Worm (Caenorhabditis elegans) whole organism, young adult: ENCODE results near the gene R11D1.12.

Experiments used
- F33H1.4 ChIP-seq: fragments of 200-800 bp; sonication (Bioruptor generic); IDR thresholded peaks from 2 replicates; pipeline ENCODE4 v1.3.6; 2022; ENCODE audit warnings: missing genetic modification reagents, missing genetic modification characterization, missing compliant biosample characterization
- K12H6.12 ChIP-seq: fragments of 200-800 bp; sonication (Bioruptor generic); optimal IDR thresholded peaks from 2 replicates; lab custom pipeline; 2018; ENCODE audit warnings: mild to moderate bottlenecking, missing genetic modification characterization, missing compliant biosample characterization
- Y95B8A.8 ChIP-seq: fragments of 200-800 bp; sonication (Bioruptor generic); IDR thresholded peaks from 2 replicates; pipeline ENCODE4 v1.3.6; 2022; ENCODE audit warnings: missing genetic modification reagents, missing genetic modification characterization, missing compliant biosample characterization
- ama-1 ChIP-seq, 3 experiments: fragments of 150-350 bp in 1 of 3; sonication (generic microtip) in 2 of 3; optimal IDR thresholded peaks; 2 replicates each; lab custom pipeline; 2014 to 2018; ENCODE audit warnings: missing biosample characterization in 2 of 3, missing genetic modification characterization in 2 of 3, missing genetic modification reagents in 2 of 3
- bed-2 ChIP-seq: fragments of 200-800 bp; sonication (Bioruptor generic); IDR thresholded peaks from 2 replicates; pipeline ENCODE4 v1.3.6; 2022; ENCODE audit warnings: missing genetic modification reagents, missing genetic modification characterization, missing compliant biosample characterization
- ccch-3 ChIP-seq: fragments of 200-800 bp; sonication (Bioruptor generic); optimal IDR thresholded peaks from 2 replicates; lab custom pipeline; 2018; ENCODE audit warnings: mild to moderate bottlenecking, missing genetic modification characterization, missing compliant biosample characterization
- unc-62 ChIP-seq: fragments of 150-350 bp; optimal IDR thresholded peaks from 2 replicates; lab custom pipeline; 2014; ENCODE audit warnings: missing biosample characterization, missing genetic modification reagents, missing genetic modification characterization

ce11 chrV:12733465-12734248 is 7.9 kb upstream of the R11D1.12 start, which contains the start of the genes dhs-21 and xbx-9:
- no peak for TF ChIP-seq ccch-3 (GFP tag; lab: Kevin White, UChicago)
- TF ChIP-seq Y95B8A.8 (GFP tag; lab: Robert Waterston, UW) = no peak
- TF ChIP-seq F33H1.4 (GFP tag; lab: Robert Waterston, UW) = no peak
- no peak for TF ChIP-seq unc-62
- TF ChIP-seq bed-2 = no peak
- TF ChIP-seq K12H6.12 (tag; lab: Kevin White, UChicago) = no peak
- no peak for TF ChIP-seq ama-1 (optimal IDR thresholded peaks at IDR 0.05; lab: Kevin White, UChicago)
- no peak for TF ChIP-seq ama-1 (GFP tag; optimal IDR thresholded peaks at IDR 0.05; lab: Kevin White, UChicago)
